Fruit fly (Drosophila melanogaster) whole organism: ENCODE measurements around the gene Syp.

ENCODE experiments used
- CG8478 ChIP-seq: fragments of >200 bp; optimal IDR thresholded peaks from 2 replicates; lab custom pipeline; 2018; ENCODE audit warnings: inconsistent platforms
- Dll ChIP-seq: fragments of >200 bp; optimal IDR thresholded peaks from 2 replicates; lab custom pipeline; 2017
- EcR ChIP-seq, 2 experiments: fragments of >200 bp; optimal IDR thresholded peaks; 2 replicates each; lab custom pipeline; 2017; ENCODE audit warnings: missing biosample characterization in 2 of 2, missing genetic modification characterization in 2 of 2, missing genetic modification reagents in 2 of 2
- pan ChIP-seq: fragments of >200 bp; optimal IDR thresholded peaks from 2 replicates; lab custom pipeline; 2017
- psq ChIP-seq: fragments of >200 bp; optimal IDR thresholded peaks from 2 replicates; lab custom pipeline; 2017
- usp ChIP-seq: fragments of >200 bp; optimal IDR thresholded peaks from 2 replicates; lab custom pipeline; 2017; ENCODE audit warnings: missing biosample characterization, missing genetic modification characterization, mixed read lengths

The Syp gene

DNA sequence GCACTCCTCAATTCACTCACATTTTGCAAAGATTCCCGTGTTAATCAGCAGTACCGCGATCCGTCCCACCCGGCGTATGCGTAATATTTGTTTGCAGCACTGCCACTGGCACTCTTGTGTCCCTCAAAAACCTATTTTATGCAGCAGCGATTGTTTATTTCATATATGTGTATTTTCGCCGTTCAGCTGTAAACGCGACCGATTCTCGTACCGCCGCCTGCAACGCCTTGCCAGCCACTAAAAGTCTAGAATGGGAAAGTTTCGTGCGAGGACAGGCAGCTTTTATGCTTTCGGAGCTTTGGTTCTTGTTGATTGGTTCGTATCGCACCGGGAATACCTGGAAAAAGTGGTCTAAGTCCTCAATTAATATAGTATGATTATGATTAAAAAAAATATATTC, 62.2 kb downstream of the Syp start, which contains the start of gene CG17270:
Gene CG17270 (minus strand): TSS at position 241 of the 400 bp plus-strand sequence.
- TF ChIP-seq pan (no peak), psq (lab: Kevin White, UChicago) (no peak), CG8478 (lab: Kevin White, UChicago) (no peak), usp (GFP tag; lab: Kevin White, UChicago) (no peak), Dll (lab: Kevin White, UChicago) (no peak), EcR (GFP tag; optimal IDR thresholded peaks at IDR 0.05; lab: Kevin White, UChicago) (no peak)

DNA sequence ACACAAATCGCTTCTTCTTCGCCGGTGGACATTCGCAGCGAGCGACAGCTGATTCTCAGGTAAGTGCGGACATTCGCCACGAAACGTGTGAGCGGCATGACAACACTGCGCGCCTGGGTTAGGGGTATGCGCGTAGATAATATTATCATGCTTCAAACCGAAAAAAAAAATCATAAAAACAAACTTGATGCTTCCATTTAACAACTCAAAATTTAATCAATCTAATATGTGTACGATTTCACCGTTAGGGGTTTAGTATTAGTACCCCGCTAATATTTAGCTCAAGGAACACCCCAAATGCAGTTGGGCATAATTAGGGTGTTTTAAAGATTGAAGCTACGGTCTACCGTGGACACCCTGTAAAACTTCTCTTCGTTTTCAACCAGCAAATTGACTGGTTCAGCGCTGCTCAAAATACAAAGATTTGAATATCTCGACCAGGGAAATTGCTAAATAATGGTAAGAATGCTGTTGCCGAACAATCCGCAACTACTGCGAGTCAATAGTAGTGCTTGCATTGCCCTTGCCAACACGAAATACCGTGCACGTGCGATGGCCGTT, 65.4 kb downstream of the Syp start, which contains the start of the genes CG17271 and RpS20:
Gene CG17271 (minus strand): TSS at position 34 of the 561 bp plus-strand sequence.
Gene RpS20 (plus strand): TSS at position 367 of the 561 bp plus-strand sequence.
- TF ChIP-seq pan, result no peak
- TF ChIP-seq EcR (GFP tag; optimal IDR thresholded peaks at IDR 0.05; lab: Kevin White, UChicago), result no peak

DNA sequence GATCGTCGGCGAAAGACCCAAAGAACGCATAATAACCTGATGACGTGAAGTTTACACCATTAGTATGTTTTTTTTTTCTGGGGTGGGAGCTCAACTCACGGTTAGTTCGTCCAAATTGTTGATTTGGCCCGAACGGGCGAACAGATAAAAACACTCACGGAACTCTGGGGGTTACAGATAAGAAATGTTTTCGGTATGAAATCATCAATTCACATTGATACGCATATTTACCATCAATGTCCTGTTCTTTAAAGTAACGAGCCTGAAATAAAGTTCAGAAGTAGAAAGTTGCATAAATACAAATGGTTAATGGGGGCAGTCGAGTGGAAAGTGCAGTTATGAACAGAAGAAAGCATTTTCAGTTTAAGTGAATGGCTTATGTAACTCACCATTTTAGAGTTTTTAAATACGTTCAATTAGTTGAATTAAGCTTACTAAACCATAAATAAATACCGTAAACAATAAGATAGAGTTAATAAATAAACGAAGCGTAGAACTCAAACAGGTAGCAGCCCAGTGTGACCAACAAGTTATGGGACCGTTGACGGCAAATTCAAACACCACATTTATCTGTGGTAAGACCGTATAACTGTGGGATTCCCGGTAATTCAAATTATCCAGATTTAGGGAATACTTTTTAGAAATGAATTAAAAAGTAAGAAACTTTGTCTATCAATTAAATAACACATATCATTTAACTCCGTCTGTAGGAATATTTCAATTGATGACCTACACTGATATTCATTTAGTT, 67.3 kb downstream of the Syp start, which contains the start of gene CG17272:
Gene CG17272 (minus strand): TSS at position 536 of the 751 bp plus-strand sequence.
- TF ChIP-seq usp (GFP tag; lab: Kevin White, UChicago) (no peak), CG8478 (lab: Kevin White, UChicago) (no peak), psq (lab: Kevin White, UChicago) (no peak), EcR (GFP tag; optimal IDR thresholded peaks at IDR 0.05; lab: Kevin White, UChicago) (no peak), pan (no peak), Dll (lab: Kevin White, UChicago) (no peak)

DNA sequence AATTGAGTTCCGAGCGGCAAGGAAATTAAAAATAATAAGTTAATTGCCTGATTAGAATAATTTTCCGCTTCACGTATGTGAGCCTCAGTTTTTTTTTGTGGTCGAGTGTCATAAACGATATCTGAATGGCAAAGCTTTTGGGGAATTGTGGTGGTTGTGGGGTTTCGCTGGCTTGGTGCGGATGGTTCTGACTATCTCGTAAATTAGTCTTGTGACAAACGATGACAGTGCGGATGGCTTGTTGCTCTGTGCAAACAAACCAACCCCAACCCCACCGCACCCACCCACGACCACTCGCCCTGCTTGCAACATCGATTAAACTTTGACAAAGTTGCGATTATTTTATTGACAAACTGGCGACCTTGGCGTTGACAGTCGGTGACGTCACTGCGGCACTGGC, 70.4 kb downstream of the Syp start:
- no peak for TF ChIP-seq psq (lab: Kevin White, UChicago)
- TF ChIP-seq pan, result no peak
- no peak for TF ChIP-seq CG8478 (lab: Kevin White, UChicago)
- TF ChIP-seq usp (GFP tag; lab: Kevin White, UChicago), result no peak
- no peak for TF ChIP-seq EcR (GFP tag; optimal IDR thresholded peaks at IDR 0.05; lab: Kevin White, UChicago)
- no peak for TF ChIP-seq Dll (lab: Kevin White, UChicago)

DNA sequence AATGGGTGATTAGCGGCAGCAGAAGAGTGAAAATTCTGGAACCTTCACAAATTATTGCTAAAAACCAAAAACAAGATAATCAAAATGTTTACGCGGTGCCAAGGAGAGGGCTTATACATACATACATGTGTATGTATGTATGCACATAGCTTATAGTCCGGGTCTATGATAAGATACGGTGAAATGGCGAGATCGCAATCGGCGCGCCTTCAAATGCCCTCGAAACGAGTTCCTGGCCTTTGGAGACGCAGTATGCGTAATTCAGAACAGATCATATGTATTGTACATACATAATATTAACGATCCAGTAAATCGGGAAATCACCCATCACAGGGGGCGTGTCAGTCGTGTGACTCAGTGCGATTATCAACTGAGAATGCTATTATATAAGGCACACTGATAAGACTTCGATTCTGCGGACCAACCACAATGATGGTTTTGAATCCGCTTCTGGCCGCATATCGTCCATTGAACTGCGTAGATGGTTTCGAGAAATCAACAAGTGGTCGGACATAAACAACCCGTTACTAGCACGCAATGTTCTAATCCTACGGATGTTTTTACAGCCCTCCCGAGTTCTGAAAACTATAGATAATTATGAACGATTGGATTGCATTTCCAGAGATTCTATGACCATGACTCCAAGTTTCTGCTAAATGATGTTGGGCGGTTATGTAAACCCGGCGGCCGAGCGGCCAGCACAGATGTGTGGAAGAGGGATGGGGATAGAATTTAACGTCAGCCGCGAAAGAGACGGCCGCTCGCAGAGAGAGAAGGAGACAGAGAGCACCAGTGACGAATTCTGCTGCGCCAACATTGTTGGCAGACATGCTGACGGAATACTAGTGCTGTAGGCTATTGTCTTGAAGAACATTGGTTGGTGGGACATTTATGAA, 72.2 kb downstream of the Syp start:
- TF ChIP-seq pan, result no peak
- no peak for TF ChIP-seq Dll (lab: Kevin White, UChicago)
- TF ChIP-seq psq (lab: Kevin White, UChicago), result no peak
- TF ChIP-seq usp (GFP tag; lab: Kevin White, UChicago), result no peak
- peak; percentile 1 for TF ChIP-seq CG8478 (lab: Kevin White, UChicago)
- TF ChIP-seq EcR (GFP tag; optimal IDR thresholded peaks at IDR 0.05; lab: Kevin White, UChicago), result peak in 1 of 2 experiments; percentile 80

DNA sequence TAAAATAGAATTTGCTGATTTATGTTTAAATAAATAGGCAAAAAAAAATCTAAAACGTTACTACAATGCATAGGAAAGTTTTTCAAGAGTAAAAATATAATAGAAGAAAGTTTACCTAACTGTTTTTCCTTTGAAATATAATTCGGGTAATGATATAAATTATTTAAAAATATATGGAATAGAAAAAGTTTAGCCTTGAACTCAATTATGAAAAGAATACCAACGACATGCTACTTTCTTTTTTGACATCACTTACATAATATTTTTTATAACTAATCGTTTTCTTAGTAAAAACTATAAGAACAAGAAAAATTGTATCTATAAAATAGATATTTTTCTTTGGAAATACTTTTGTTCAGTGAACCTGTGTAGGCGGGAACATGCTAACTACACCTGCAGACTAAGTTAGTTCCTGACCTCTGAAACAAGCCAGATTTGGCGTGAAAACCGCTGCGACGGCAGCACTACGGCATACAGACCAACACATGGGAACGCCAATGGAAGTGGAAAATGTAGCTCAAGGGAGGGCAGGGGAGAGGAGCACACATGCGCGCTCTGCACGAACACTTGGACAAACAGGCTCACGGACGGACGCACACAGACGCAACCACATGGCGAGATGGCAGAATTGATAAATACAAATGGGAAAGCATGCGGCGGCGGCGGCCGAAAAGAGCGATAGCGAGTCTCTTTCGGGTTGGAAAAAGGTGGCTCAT, 73.0 kb downstream of the Syp start:
- TF ChIP-seq pan (no peak), Dll (lab: Kevin White, UChicago) (no peak), CG8478 (lab: Kevin White, UChicago) (no peak), EcR (GFP tag; optimal IDR thresholded peaks at IDR 0.05; lab: Kevin White, UChicago) (no peak), psq (lab: Kevin White, UChicago) (no peak), usp (GFP tag; lab: Kevin White, UChicago) (no peak)

DNA sequence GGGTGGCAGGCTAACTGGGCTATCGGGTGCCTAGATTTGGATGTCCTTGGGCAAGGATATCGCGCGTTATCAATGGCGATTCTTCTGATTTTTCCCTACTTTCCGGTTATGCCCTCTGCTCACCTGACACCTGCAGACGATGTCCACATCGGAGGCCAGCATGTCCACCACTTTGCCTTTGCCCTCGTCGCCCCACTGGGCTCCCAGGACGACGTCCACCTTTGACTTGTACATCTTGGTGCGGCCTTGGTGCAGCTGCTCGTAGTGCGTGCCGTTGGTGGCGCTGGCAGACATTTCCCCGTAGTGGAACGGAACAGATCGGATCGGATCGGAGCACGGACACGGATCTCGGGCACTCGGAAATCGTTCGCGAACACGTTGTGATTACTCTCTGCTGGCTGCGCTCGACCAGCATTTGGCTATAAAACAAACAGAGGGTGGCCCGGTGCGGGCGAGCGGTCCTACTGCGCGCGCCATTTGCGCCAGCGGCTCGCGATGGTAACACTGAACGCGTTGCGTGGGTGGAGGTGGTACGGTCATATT, 73.7 kb downstream of the Syp start, which contains the start of gene Adss:
Gene Adss (minus strand): TSS at position 428 of the 543 bp plus-strand sequence.
- TF ChIP-seq psq (lab: Kevin White, UChicago), result no peak
- no peak for TF ChIP-seq usp (GFP tag; lab: Kevin White, UChicago)
- no peak for TF ChIP-seq Dll (lab: Kevin White, UChicago)
- TF ChIP-seq EcR (GFP tag; optimal IDR thresholded peaks at IDR 0.05; lab: Kevin White, UChicago), result no peak
- no peak for TF ChIP-seq pan
- no peak for TF ChIP-seq CG8478 (lab: Kevin White, UChicago)

DNA sequence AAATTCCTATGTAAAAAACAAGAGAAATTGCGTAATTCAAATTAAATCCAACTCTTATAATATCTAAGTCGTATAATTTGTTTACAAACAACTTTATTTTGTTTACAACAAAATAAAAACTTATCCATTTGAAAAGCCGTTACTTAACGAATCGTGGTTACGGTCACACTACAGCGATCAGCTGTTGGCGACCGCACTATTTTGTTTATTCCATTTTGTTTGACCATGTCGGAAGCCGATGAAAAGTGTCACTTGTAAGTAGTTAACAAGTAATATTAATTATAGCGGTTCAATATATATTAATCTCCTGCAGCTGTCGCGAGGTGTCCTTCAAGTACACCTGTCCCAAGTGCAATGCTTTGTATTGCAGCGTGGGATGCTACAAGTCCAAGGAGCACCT, 74.4 kb downstream of the Syp start, which contains the start of gene CG31223:
Gene CG31223 (plus strand): TSS at position 165 of the 400 bp plus-strand sequence.
- no peak for TF ChIP-seq Dll (lab: Kevin White, UChicago)
- TF ChIP-seq usp (GFP tag; lab: Kevin White, UChicago), result no peak
- no peak for TF ChIP-seq psq (lab: Kevin White, UChicago)
- TF ChIP-seq EcR (GFP tag; optimal IDR thresholded peaks at IDR 0.05; lab: Kevin White, UChicago), result no peak

DNA sequence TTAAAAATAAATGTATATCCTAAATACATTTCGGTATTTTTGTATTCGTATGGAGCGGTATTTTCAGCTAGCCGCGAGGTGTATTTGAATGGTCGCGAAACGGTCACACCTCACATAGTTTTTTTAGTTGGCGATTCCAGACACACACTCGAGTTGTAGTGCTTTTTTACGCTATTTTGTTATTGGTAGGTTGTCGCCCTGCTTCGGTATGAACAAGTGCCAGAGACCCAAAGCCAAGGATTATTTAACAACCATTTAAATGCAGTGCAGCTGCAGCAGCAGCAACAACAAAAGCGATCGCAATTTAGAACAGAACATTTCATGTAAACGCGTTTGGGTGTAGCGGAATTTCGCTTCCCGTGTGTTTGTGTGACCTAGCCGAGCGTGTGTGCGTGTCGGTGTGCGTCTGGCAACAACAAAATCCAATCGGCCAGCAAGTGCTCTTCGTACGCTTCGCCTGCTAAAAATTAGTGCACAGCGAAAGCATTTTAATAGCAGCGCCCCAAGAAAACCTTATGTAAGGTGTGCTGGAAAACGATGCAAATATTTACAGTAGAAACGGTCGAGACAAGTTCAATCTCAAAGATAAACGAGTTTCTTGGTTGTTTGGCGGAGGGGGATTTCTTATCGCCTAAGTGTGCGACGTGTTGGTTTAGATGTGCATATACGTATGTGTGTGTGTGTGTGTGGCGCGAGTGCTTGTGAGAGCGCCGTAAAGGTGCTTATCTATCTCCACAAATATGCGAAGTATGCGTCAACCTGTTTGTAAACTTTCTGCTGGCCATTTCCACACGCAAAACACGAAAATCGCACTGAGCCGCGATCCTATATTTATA, 76.4 kb downstream of the Syp start, which contains the start of gene Synd:
Gene Synd (plus strand): TSS at position 111 of the 836 bp plus-strand sequence.
- TF ChIP-seq CG8478 (lab: Kevin White, UChicago) (no peak), EcR (GFP tag; optimal IDR thresholded peaks at IDR 0.05; lab: Kevin White, UChicago) (peak in 1 of 2 experiments; percentile 36)
